Fruit fly (Drosophila melanogaster) whole organism, embryonic: ENCODE measurements around the gene CG3662.
A peak's percentile ranks its signal among the peaks of the same experiment; 100 is the strongest.

Source experiments
- Bgb ChIP-seq: fragments of 200-800 bp; sonication (Bioruptor generic); IDR thresholded peaks from 2 replicates; pipeline ENCODE4 v1.3.6; 2022; ENCODE audit warnings: missing biosample characterization, missing genetic modification characterization; ENCODE audit not compliant: partially characterized antibody
- Blimp-1 ChIP-seq: fragments of 200-800 bp; sonication (Bioruptor generic); optimal IDR thresholded peaks from 3 replicates; lab custom pipeline; 2018; ENCODE audit warnings: missing biosample characterization, missing genetic modification characterization, mild to moderate bottlenecking, moderate library complexity, missing genetic modification reagents
- CG10959 ChIP-seq: fragments of 200-800 bp; sonication (Bioruptor generic); IDR thresholded peaks from 2 replicates; pipeline ENCODE4 v1.3.6; 2022; ENCODE audit warnings: missing biosample characterization, missing genetic modification characterization
- CG11560 ChIP-seq: fragments of 200-800 bp; sonication (Bioruptor generic); IDR thresholded peaks from 3 replicates; pipeline ENCODE4 v1.3.6; 2022; ENCODE audit warnings: missing biosample characterization, missing genetic modification characterization
- CG12391 ChIP-seq: fragments of 200-800 bp; sonication (Bioruptor generic); optimal IDR thresholded peaks from 3 replicates; lab custom pipeline; 2018; ENCODE audit warnings: missing biosample characterization, mild to moderate bottlenecking, missing genetic modification characterization, moderate library complexity
- CG13296 ChIP-seq: fragments of 200-800 bp; sonication (Bioruptor generic); optimal IDR thresholded peaks from 3 replicates; lab custom pipeline; 2018; ENCODE audit warnings: missing biosample characterization, mild to moderate bottlenecking, missing genetic modification characterization
- CG13424 ChIP-seq: fragments of 200-800 bp; sonication (Bioruptor generic); optimal IDR thresholded peaks from 2 replicates; lab custom pipeline; 2019; ENCODE audit warnings: missing biosample characterization, mild to moderate bottlenecking, missing genetic modification characterization, moderate library complexity
- CG14014 ChIP-seq: fragments of 200-800 bp; sonication (Bioruptor generic); IDR thresholded peaks from 2 replicates; pipeline ENCODE4 v1.3.6; 2022; ENCODE audit warnings: missing biosample characterization, missing genetic modification characterization
- CG17328 ChIP-seq: fragments of 200-800 bp; sonication (Bioruptor generic); IDR thresholded peaks from 2 replicates; pipeline ENCODE4 v1.3.6; 2022; ENCODE audit warnings: missing biosample characterization, missing genetic modification characterization
- CG18262 ChIP-seq: fragments of 200-800 bp; optimal IDR thresholded peaks from 3 replicates; lab custom pipeline; 2019; ENCODE audit warnings: missing biosample characterization, mild to moderate bottlenecking, missing genetic modification characterization, moderate library complexity
- CG2712 ChIP-seq: fragments of 200-800 bp; optimal IDR thresholded peaks from 3 replicates; lab custom pipeline; 2019; ENCODE audit warnings: missing biosample characterization, mild to moderate bottlenecking, missing genetic modification characterization, moderate library complexity
- CG34422 ChIP-seq: fragments of 200-800 bp; sonication (Bioruptor generic); IDR thresholded peaks from 3 replicates; pipeline ENCODE4 v1.3.6; 2022; ENCODE audit warnings: missing biosample characterization, missing genetic modification characterization
- CG4617 ChIP-seq: fragments of 200-800 bp; sonication (Bioruptor generic); optimal IDR thresholded peaks from 3 replicates; lab custom pipeline; 2016; ENCODE audit warnings: missing biosample characterization, missing genetic modification characterization, borderline replicate concordance
- CG6791 ChIP-seq: fragments of 200-800 bp; sonication (Bioruptor generic); IDR thresholded peaks from 3 replicates; pipeline ENCODE4 v1.3.6; 2022; ENCODE audit warnings: missing biosample characterization, missing genetic modification characterization; ENCODE audit not compliant: partially characterized antibody
- CG7839 ChIP-seq: fragments of 200-800 bp; sonication (Bioruptor generic); optimal IDR thresholded peaks from 3 replicates; lab custom pipeline; 2018; ENCODE audit warnings: missing biosample characterization, mild to moderate bottlenecking, missing genetic modification characterization, moderate library complexity
- CG9797 ChIP-seq: fragments of 200-800 bp; sonication (Bioruptor generic); optimal IDR thresholded peaks from 3 replicates; lab custom pipeline; 2018; ENCODE audit warnings: missing biosample characterization, mild to moderate bottlenecking, missing genetic modification characterization
- CG9876 ChIP-seq: fragments of 200-800 bp; sonication (Bioruptor generic); optimal IDR thresholded peaks from 2 replicates; lab custom pipeline; 2016; ENCODE audit warnings: missing biosample characterization, missing genetic modification characterization
- CG9932 ChIP-seq: fragments of 200-800 bp; sonication (Bioruptor generic); IDR thresholded peaks from 2 replicates; pipeline ENCODE4 v1.3.6; 2022; ENCODE audit warnings: missing biosample characterization, missing genetic modification characterization
- CkIIα-i1 ChIP-seq: fragments of 200-800 bp; sonication (Bioruptor generic); IDR thresholded peaks from 2 replicates; pipeline ENCODE4 v1.3.6; 2022; ENCODE audit warnings: missing biosample characterization, missing genetic modification characterization
- D19A ChIP-seq: fragments of 200-800 bp; optimal IDR thresholded peaks from 3 replicates; lab custom pipeline; 2019; ENCODE audit warnings: missing biosample characterization, mild to moderate bottlenecking, missing genetic modification characterization, moderate library complexity
- Dfd ChIP-seq, 2 experiments: fragments of >200 bp; optimal IDR thresholded peaks; 2 replicates each; lab custom pipeline; 2017; ENCODE audit warnings: missing biosample characterization in 2 of 2, missing genetic modification characterization in 2 of 2
- Hey ChIP-seq: fragments of 200-800 bp; sonication (Bioruptor generic); optimal IDR thresholded peaks from 3 replicates; lab custom pipeline; 2018; ENCODE audit warnings: missing biosample characterization, mild to moderate bottlenecking, missing genetic modification characterization
- HmgZ ChIP-seq: fragments of 200-800 bp; sonication (Bioruptor generic); optimal IDR thresholded peaks from 2 replicates; lab custom pipeline; 2018; ENCODE audit warnings: missing biosample characterization, mild to moderate bottlenecking, missing genetic modification characterization
- MBD-R2 ChIP-seq: fragments of 200-800 bp; sonication (Bioruptor generic); IDR thresholded peaks from 2 replicates; pipeline ENCODE4 v1.3.6; 2022; ENCODE audit warnings: missing biosample characterization, missing genetic modification characterization
- MESR4 ChIP-seq: fragments of 200-800 bp; sonication (Bioruptor generic); optimal IDR thresholded peaks from 2 replicates; lab custom pipeline; 2018; ENCODE audit warnings: missing biosample characterization, mild to moderate bottlenecking, missing genetic modification characterization, moderate library complexity
- Mad ChIP-seq: fragments of 200-800 bp; sonication (Bioruptor generic); optimal IDR thresholded peaks from 2 replicates; lab custom pipeline; 2016; ENCODE audit warnings: missing biosample characterization, missing genetic modification characterization
- Max ChIP-seq: fragments of 200-800 bp; sonication (Bioruptor generic); optimal IDR thresholded peaks from 2 replicates; lab custom pipeline; 2016; ENCODE audit warnings: missing biosample characterization, mild to moderate bottlenecking, missing genetic modification characterization
- Med ChIP-seq: fragments of 200-800 bp; sonication (Bioruptor generic); peaks from one replicate; lab custom pipeline; 2016; ENCODE audit warnings: missing biosample characterization, missing genetic modification characterization, mild to moderate bottlenecking, inconsistent platforms, moderate library complexity
- Meics ChIP-seq: fragments of 200-800 bp; sonication (Bioruptor generic); optimal IDR thresholded peaks from 2 replicates; lab custom pipeline; 2017; ENCODE audit warnings: missing biosample characterization, mild to moderate bottlenecking, missing genetic modification characterization
- Opbp ChIP-seq: fragments of 200-800 bp; sonication (Bioruptor generic); IDR thresholded peaks from 3 replicates; pipeline ENCODE4 v1.3.6; 2022; ENCODE audit warnings: missing biosample characterization, missing genetic modification characterization; ENCODE audit not compliant: partially characterized antibody
- Rfx ChIP-seq: fragments of 200-800 bp; sonication (Bioruptor generic); IDR thresholded peaks from 2 replicates; pipeline ENCODE4 v1.3.6; 2022; ENCODE audit warnings: missing biosample characterization, missing genetic modification characterization
- Xbp1 ChIP-seq: fragments of 200-800 bp; sonication (Bioruptor generic); optimal IDR thresholded peaks from 3 replicates; lab custom pipeline; 2016; ENCODE audit warnings: missing biosample characterization, mild to moderate bottlenecking, missing genetic modification characterization
- ci ChIP-seq: fragments of 200-800 bp; sonication (Bioruptor generic); IDR thresholded peaks from 3 replicates; pipeline ENCODE4 v1.3.6; 2022; ENCODE audit warnings: missing biosample characterization, missing genetic modification characterization
- croc ChIP-seq: fragments of 200-800 bp; sonication (Bioruptor generic); conservative IDR thresholded peaks from 3 replicates; pipeline ENCODE4 v1.3.6; 2022; ENCODE audit warnings: missing biosample characterization, missing genetic modification characterization
- dm ChIP-seq: fragments of 200-800 bp; sonication (Bioruptor generic); optimal IDR thresholded peaks from 3 replicates; lab custom pipeline; 2016; ENCODE audit warnings: missing biosample characterization, missing genetic modification characterization
- fru ChIP-seq: fragments of >200 bp; optimal IDR thresholded peaks from 2 replicates; lab custom pipeline; 2017
- grau ChIP-seq: fragments of 200-800 bp; optimal IDR thresholded peaks from 3 replicates; lab custom pipeline; 2019; ENCODE audit warnings: missing biosample characterization, mild to moderate bottlenecking, missing genetic modification characterization, moderate library complexity
- gt ChIP-seq: fragments of 200-800 bp; sonication (Bioruptor generic); IDR thresholded peaks from 2 replicates; pipeline ENCODE4 v1.3.6; 2022; ENCODE audit warnings: missing biosample characterization, missing genetic modification characterization
- ind ChIP-seq: fragments of 200-800 bp; sonication (Bioruptor generic); optimal IDR thresholded peaks from 3 replicates; lab custom pipeline; 2016; ENCODE audit warnings: missing biosample characterization, missing genetic modification characterization
- ken ChIP-seq: fragments of 200-800 bp; sonication (Bioruptor generic); IDR thresholded peaks from 3 replicates; pipeline ENCODE4 v1.3.6; 2022; ENCODE audit warnings: missing biosample characterization, missing genetic modification characterization
- lab ChIP-seq: fragments of 200-800 bp; sonication (Bioruptor generic); optimal IDR thresholded peaks from 3 replicates; lab custom pipeline; 2017; ENCODE audit warnings: missing biosample characterization, missing genetic modification characterization, mild to moderate bottlenecking, moderate library complexity, missing genetic modification reagents
- onecut ChIP-seq: fragments of 200-800 bp; sonication (Bioruptor generic); IDR thresholded peaks from 2 replicates; pipeline ENCODE4 v1.3.6; 2022; ENCODE audit warnings: missing biosample characterization, missing genetic modification characterization
- row ChIP-seq: fragments of 200-800 bp; sonication (Bioruptor generic); IDR thresholded peaks from 3 replicates; pipeline ENCODE4 v1.3.6; 2022; ENCODE audit warnings: missing biosample characterization, missing genetic modification characterization
- scrt ChIP-seq: fragments of 200-800 bp; sonication (Bioruptor generic); optimal IDR thresholded peaks from 2 replicates; lab custom pipeline; 2018; ENCODE audit warnings: missing biosample characterization, mild to moderate bottlenecking, missing genetic modification characterization, moderate library complexity
- slbo ChIP-seq: fragments of 200-800 bp; sonication (Bioruptor generic); IDR thresholded peaks from 2 replicates; pipeline ENCODE4 v1.3.6; 2022; ENCODE audit warnings: missing biosample characterization, missing genetic modification characterization
- stwl ChIP-seq: fragments of 200-800 bp; sonication (Bioruptor generic); optimal IDR thresholded peaks from 3 replicates; lab custom pipeline; 2018; ENCODE audit warnings: missing biosample characterization, mild to moderate bottlenecking, missing genetic modification characterization, moderate library complexity
- sug ChIP-seq: fragments of 200-800 bp; optimal IDR thresholded peaks from 2 replicates; lab custom pipeline; 2019; ENCODE audit warnings: missing biosample characterization, mild to moderate bottlenecking, missing genetic modification characterization, moderate library complexity
- tap ChIP-seq: fragments of 200-800 bp; optimal IDR thresholded peaks from 3 replicates; lab custom pipeline; 2019; ENCODE audit warnings: missing biosample characterization, mild to moderate bottlenecking, missing genetic modification characterization, moderate library complexity
- tgo ChIP-seq: fragments of 200-800 bp; sonication (Bioruptor generic); IDR thresholded peaks from 3 replicates; pipeline ENCODE4 v1.3.6; 2022; ENCODE audit warnings: missing biosample characterization, missing genetic modification characterization
- tin ChIP-seq: fragments of 200-800 bp; sonication (Bioruptor generic); optimal IDR thresholded peaks from 3 replicates; lab custom pipeline; 2016; ENCODE audit warnings: missing biosample characterization, missing genetic modification characterization
- vvl ChIP-seq: fragments of 200-800 bp; sonication (Bioruptor generic); IDR thresholded peaks from 2 replicates; pipeline ENCODE4 v1.3.6; 2022; ENCODE audit warnings: missing biosample characterization, missing genetic modification characterization

CG3662 gene

DNA sequence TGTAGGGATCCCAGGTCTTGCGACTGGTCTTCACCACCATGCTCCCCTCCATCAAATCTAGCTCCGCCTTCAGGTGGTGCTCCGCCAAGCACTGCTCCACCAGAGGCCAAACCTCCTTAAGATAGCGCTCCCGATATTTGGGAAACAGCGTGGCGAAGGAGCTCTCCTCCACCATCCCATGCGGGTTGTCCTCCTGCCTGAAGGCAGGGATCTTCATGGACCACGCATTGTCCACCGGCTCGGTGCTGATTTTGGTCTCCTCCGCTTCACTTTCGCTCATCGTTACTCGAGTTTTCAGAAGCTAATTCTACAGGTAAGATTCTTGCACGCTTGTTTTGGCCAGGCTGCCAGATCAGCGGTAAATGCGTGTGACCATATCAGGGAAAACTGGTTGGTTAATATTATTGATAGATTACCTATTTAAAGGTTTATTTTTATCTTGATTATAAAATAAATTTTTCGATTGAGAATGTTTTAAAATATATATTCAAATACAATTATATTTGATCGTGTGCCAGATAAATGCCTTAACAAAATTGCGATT, 48.5 kb downstream of the CG3662 start, which contains the start of gene dbe:
TSS of gene dbe (minus strand) at position 361 of the 544 bp plus-strand sequence.
- TF ChIP-seq CG34422 (0 out of 3 replicates have a peak, but pooled peaks have one; percentile 30), CG13424 (tag; lab: Kevin White, UChicago) (peak; percentile 48), Mad (peak; percentile 3), sug (tag; lab: Kevin White, UChicago) (peak; percentile 46), Med (GFP tag; lab: Kevin White, UChicago) (peak; percentile 75), HmgZ (tag; lab: Kevin White, UChicago) (peak; percentile 13), CG17328 (no peak), MESR4 (peak; percentile 84), Max (GFP tag; lab: Kevin White, UChicago) (peak; percentile 51), grau (tag; lab: Kevin White, UChicago) (peak; percentile 37), CG12391 (tag; lab: Kevin White, UChicago) (peak; percentile 41), CG7839 (peak; percentile 17), CG9797 (peak; percentile 11), slbo (GFP tag; lab: Robert Waterston, UW) (peak; percentile 66), MBD-R2 (GFP tag; lab: Robert Waterston, UW) (peak; percentile 77), ci (GFP tag; lab: Robert Waterston, UW) (0 out of 3 replicates have a peak, but pooled peaks have one; percentile 43), scrt (peak; percentile 57), onecut (GFP tag; lab: Robert Waterston, UW) (no peak), Blimp-1 (GFP tag; lab: Kevin White, UChicago) (no peak), CG10959 (GFP tag; lab: Robert Waterston, UW) (no peak), CG6791 (GFP tag; lab: Robert Waterston, UW) (peak; percentile 53; the same call in 1 of the 3 replicates), croc (no peak), ind (GFP tag; lab: Kevin White, UChicago) (peak; percentile 36), CG18262 (tag; lab: Kevin White, UChicago) (peak; percentile 15), lab (GFP tag; lab: Kevin White, UChicago) (no peak), Hey (tag; lab: Kevin White, UChicago) (no peak), Rfx (GFP tag; lab: Robert Waterston, UW) (peak; percentile 45), CG4617 (GFP tag; lab: Kevin White, UChicago) (peak; percentile 59), tgo (GFP tag; lab: Robert Waterston, UW) (no peak), CG14014 (GFP tag; lab: Robert Waterston, UW) (peak; percentile 33; the same call in 1 of the 2 replicates), tap (tag; lab: Kevin White, UChicago) (peak; percentile 13), tin (no peak), D19A (tag; lab: Kevin White, UChicago) (no peak), Opbp (GFP tag; lab: Robert Waterston, UW) (peak; percentile 42; the same call in 1 of the 3 replicates), CkIIα-i1 (GFP tag; lab: Robert Waterston, UW) (no peak), CG11560 (tag; lab: Robert Waterston, UW) (no peak), CG2712 (peak; percentile 16), CG9932 (GFP tag; lab: Robert Waterston, UW) (peak; percentile 58), fru (no peak), CG9876 (GFP tag; lab: Kevin White, UChicago) (no peak), stwl (tag; lab: Kevin White, UChicago) (peak; percentile 24), Xbp1 (GFP tag; lab: Kevin White, UChicago) (peak; percentile 37), dm (GFP tag; lab: Kevin White, UChicago) (peak; percentile 73), row (GFP tag; lab: Robert Waterston, UW) (peak; percentile 57), vvl (GFP tag; lab: Robert Waterston, UW) (peak; percentile 25; the same call in 1 of the 2 replicates), gt (GFP tag; lab: Robert Waterston, UW) (no peak), CG13296 (GFP tag; lab: Kevin White, UChicago) (no peak), Meics (GFP tag; lab: Kevin White, UChicago) (peak; percentile 5), ken (GFP tag; lab: Robert Waterston, UW) (no peak), Dfd (GFP tag; optimal IDR thresholded peaks at IDR 0.05; lab: Kevin White, UChicago) (no peak), Bgb (GFP tag; lab: Robert Waterston, UW) (peak; percentile 26; the same call in 1 of the 2 replicates)
